Worm (Caenorhabditis elegans) whole organism, midembryonic: ENCODE results near the gene ccpp-6.

Source experiments
- klf-2 ChIP-seq: fragments of 200-800 bp; sonication (Bioruptor generic); conservative IDR thresholded peaks from 2 replicates; pipeline ENCODE4 v1.3.6; 2022; ENCODE audit warnings: missing genetic modification reagents, missing genetic modification characterization, missing compliant biosample characterization
- ztf-29 ChIP-seq: fragments of 200-800 bp; sonication (Bioruptor generic); IDR thresholded peaks from 2 replicates; pipeline ENCODE4 v1.3.6; 2022; ENCODE audit warnings: missing genetic modification reagents, missing genetic modification characterization, missing compliant biosample characterization

- TF ChIP-seq ztf-29 (GFP tag; lab: Robert Waterston, UW) (no peak), klf-2 (GFP tag; lab: Robert Waterston, UW) (no peak)
These were observed 9.5 kb downstream of the ccpp-6 start, which contains the start of gene prdx-2 for ce11 chrII:5377467-5378238.
